Worm (Caenorhabditis elegans): Measurements from ENCODE around the gene F54D5.5.
A peak's percentile ranks its signal among the peaks of the same experiment; 100 is the strongest.

F54D5.5 gene

ce11 chrII:11600711-11601110 lies 33.9 kb upstream of the F54D5.5 start, which contains the start of gene F07A11.4:
TSS of gene F07A11.4 (plus strand) at chrII:11601011.
- TF ChIP-seq ceh-83 (GFP tag; optimal IDR thresholded peaks at IDR 0.05) (no peak), unc-120 (tag; optimal IDR thresholded peaks at IDR 0.05; ENCODE audit: poor library complexity, severe bottlenecking) (peak; percentile 12)

ce11 chrII:11599751-11600150 lies 32.9 kb upstream of the F54D5.5 start, which contains the start of gene npp-5:
TSS of gene npp-5 (minus strand) at chrII:11599809.
- TF ChIP-seq nhr-2 (tag; optimal IDR thresholded peaks at IDR 0.05) (no peak), lsy-2 (tag; optimal IDR thresholded peaks at IDR 0.05) (peak; percentile 27), blmp-1 (tag; optimal IDR thresholded peaks at IDR 0.05) (no peak), mep-1 (tag; optimal IDR thresholded peaks at IDR 0.05) (no peak), tbx-8 (GFP tag; optimal IDR thresholded peaks at IDR 0.05) (no peak)

ce11 chrII:11596157-11596740 lies 29.4 kb upstream of the F54D5.5 start:
- TF ChIP-seq drap-1 (GFP tag; optimal IDR thresholded peaks at IDR 0.05) = no peak
- no peak for TF ChIP-seq unc-39 (tag; optimal IDR thresholded peaks at IDR 0.05)
- TF ChIP-seq hlh-1 (tag; optimal IDR thresholded peaks at IDR 0.05) = no peak
- no peak for TF ChIP-seq mab-5 (tag; optimal IDR thresholded peaks at IDR 0.05)
- no peak for TF ChIP-seq nhr-237 (tag; optimal IDR thresholded peaks at IDR 0.05)
- no peak for TF ChIP-seq sptf-1 (tag; optimal IDR thresholded peaks at IDR 0.05)
- TF ChIP-seq unc-62 (GFP tag; optimal IDR thresholded peaks at IDR 0.05) = no peak
- no peak for TF ChIP-seq lin-13 (tag; optimal IDR thresholded peaks at IDR 0.05)
- TF ChIP-seq lsy-2 (tag; optimal IDR thresholded peaks at IDR 0.05) = no peak
- TF ChIP-seq tbx-8 (GFP tag; optimal IDR thresholded peaks at IDR 0.05) = no peak
- no peak for TF ChIP-seq ceh-39 (tag; optimal IDR thresholded peaks at IDR 0.05)
- no peak for TF ChIP-seq bed-3 (GFP tag; optimal IDR thresholded peaks at IDR 0.05)
- no peak for TF ChIP-seq ceh-83 (GFP tag; optimal IDR thresholded peaks at IDR 0.05)
- no peak for TF ChIP-seq zip-8 (tag; optimal IDR thresholded peaks at IDR 0.05)
- no peak for TF ChIP-seq ces-1 (GFP tag; optimal IDR thresholded peaks at IDR 0.05)
- no peak for TF ChIP-seq nhr-2 (tag; optimal IDR thresholded peaks at IDR 0.05)
- TF ChIP-seq cnd-1 (tag; optimal IDR thresholded peaks at IDR 0.05) = no peak
- no peak for TF ChIP-seq ham-2 (GFP tag; optimal IDR thresholded peaks at IDR 0.05)
- TF ChIP-seq ceh-43 (GFP tag; optimal IDR thresholded peaks at IDR 0.05) = no peak

ce11 chrII:11595368-11595996 lies 28.7 kb upstream of the F54D5.5 start, which contains the start of gene gfat-1:
TSS of gene gfat-1 (minus strand) at chrII:11595418.
- TF ChIP-seq hlh-1 (tag; optimal IDR thresholded peaks at IDR 0.05) (no peak), unc-39 (tag; optimal IDR thresholded peaks at IDR 0.05) (no peak), ces-1 (GFP tag; optimal IDR thresholded peaks at IDR 0.05) (no peak), elt-1 (tag; optimal IDR thresholded peaks at IDR 0.05; ENCODE audit: borderline replicate concordance, insufficient read depth) (peak; percentile 26), M03D4.4 (tag; optimal IDR thresholded peaks at IDR 0.05) (no peak), unc-120 (tag; optimal IDR thresholded peaks at IDR 0.05; ENCODE audit: poor library complexity, severe bottlenecking) (peak; percentile 78)

ce11 chrII:11592023-11592422 lies 25.2 kb upstream of the F54D5.5 start, which contains the start of gene F07A11.1:
TSS of gene F07A11.1 (minus strand) at chrII:11592123.
- TF ChIP-seq snpc-4 (tag; optimal IDR thresholded peaks at IDR 0.05) (no peak), elt-3 (tag; optimal IDR thresholded peaks at IDR 0.05) (no peak), drap-1 (GFP tag; optimal IDR thresholded peaks at IDR 0.05) (no peak), bed-3 (GFP tag; optimal IDR thresholded peaks at IDR 0.05) (no peak), elt-1 (tag; optimal IDR thresholded peaks at IDR 0.05; ENCODE audit: borderline replicate concordance, insufficient read depth) (no peak), ceh-83 (GFP tag; optimal IDR thresholded peaks at IDR 0.05) (no peak), zip-8 (tag; optimal IDR thresholded peaks at IDR 0.05) (no peak), unc-120 (tag; optimal IDR thresholded peaks at IDR 0.05; ENCODE audit: poor library complexity, severe bottlenecking) (no peak), nhr-237 (tag; optimal IDR thresholded peaks at IDR 0.05) (no peak), ces-1 (GFP tag; optimal IDR thresholded peaks at IDR 0.05) (no peak), ztf-11 (tag; optimal IDR thresholded peaks at IDR 0.05) (no peak), tbx-8 (GFP tag; optimal IDR thresholded peaks at IDR 0.05) (no peak)

ce11 chrII:11591558-11591957 lies 24.7 kb upstream of the F54D5.5 start:
- TF ChIP-seq nhr-2 (tag; optimal IDR thresholded peaks at IDR 0.05) = no peak
- no peak for TF ChIP-seq ceh-83 (GFP tag; optimal IDR thresholded peaks at IDR 0.05)
- TF ChIP-seq bed-3 (GFP tag; optimal IDR thresholded peaks at IDR 0.05) = no peak
- no peak for TF ChIP-seq ceh-39 (tag; optimal IDR thresholded peaks at IDR 0.05)
- no peak for TF ChIP-seq sptf-1 (tag; optimal IDR thresholded peaks at IDR 0.05)
- no peak for TF ChIP-seq lin-32 (GFP tag; optimal IDR thresholded peaks at IDR 0.05)
- TF ChIP-seq elt-1 (tag; optimal IDR thresholded peaks at IDR 0.05; ENCODE audit: borderline replicate concordance, insufficient read depth) = no peak
- TF ChIP-seq mep-1 (tag; optimal IDR thresholded peaks at IDR 0.05) = no peak
- no peak for TF ChIP-seq pha-4 (tag; optimal IDR thresholded peaks at IDR 0.05)
- no peak for TF ChIP-seq M03D4.4 (tag; optimal IDR thresholded peaks at IDR 0.05)
